Worm (Caenorhabditis elegans): ENCODE results near the gene F09G8.5.

DNA sequence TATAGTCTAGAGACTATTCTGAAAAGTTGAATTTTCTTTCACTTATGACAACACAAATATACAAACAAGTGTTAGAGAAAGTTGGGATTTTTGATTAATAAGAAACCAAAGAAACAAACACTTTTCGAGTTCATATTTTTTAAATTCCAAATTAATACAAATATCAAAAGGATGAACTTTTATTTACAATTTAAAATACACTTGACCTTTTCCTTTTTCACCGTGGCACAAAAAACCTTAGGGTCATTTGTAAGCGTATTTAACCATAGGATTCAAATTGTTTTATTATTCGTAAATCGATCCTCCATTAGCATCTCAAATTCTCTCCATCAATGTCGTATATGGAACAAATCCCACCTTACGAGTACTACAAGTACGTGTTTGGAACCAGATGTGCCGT is 18.9 kb upstream of the F09G8.5 start, which contains the start of gene C02F5.5:
- no peak for TF ChIP-seq elt-3 (tag; optimal IDR thresholded peaks at IDR 0.05)
- no peak for TF ChIP-seq snpc-4 (tag; optimal IDR thresholded peaks at IDR 0.05)
- no peak for TF ChIP-seq unc-62 (GFP tag; optimal IDR thresholded peaks at IDR 0.05)
- TF ChIP-seq unc-39 (tag; optimal IDR thresholded peaks at IDR 0.05) = no peak
- no peak for TF ChIP-seq nhr-76 (tag; optimal IDR thresholded peaks at IDR 0.05)
- TF ChIP-seq sem-2 (GFP tag; optimal IDR thresholded peaks at IDR 0.05) = no peak
- TF ChIP-seq blmp-1 (tag; optimal IDR thresholded peaks at IDR 0.05) = no peak
- no peak for TF ChIP-seq ham-2 (GFP tag; optimal IDR thresholded peaks at IDR 0.05)
